Worm (Caenorhabditis elegans) whole organism, L4 larva: ENCODE measurements around the gene sde-2.

Source experiments
- D1046.2 ChIP-seq: fragments of 200-800 bp; sonication (Bioruptor generic); IDR thresholded peaks from 2 replicates; pipeline ENCODE4 v1.3.6; 2022; ENCODE audit warnings: missing genetic modification characterization, missing compliant biosample characterization
- F44E2.7 ChIP-seq: fragments of 200-800 bp; sonication (Bioruptor generic); IDR thresholded peaks from 2 replicates; pipeline ENCODE4 v2.1.2; 2022; ENCODE audit warnings: missing genetic modification characterization, missing compliant biosample characterization
- F49E8.2 ChIP-seq: sonication (generic microtip); optimal IDR thresholded peaks from 2 replicates; lab custom pipeline; 2016; ENCODE audit warnings: missing compliant biosample characterization, mild to moderate bottlenecking, missing genetic modification characterization, borderline replicate concordance
- Y105C5A.15 ChIP-seq: fragments of 200-800 bp; sonication (Bioruptor generic); IDR thresholded peaks from 2 replicates; pipeline ENCODE4 v1.3.6; 2022; ENCODE audit warnings: missing genetic modification characterization, missing compliant biosample characterization
- Y48G9A.11 ChIP-seq: fragments of 200-800 bp; sonication (Bioruptor generic); IDR thresholded peaks from 2 replicates; pipeline ENCODE4 v1.3.6; 2022; ENCODE audit warnings: missing genetic modification reagents, missing genetic modification characterization, missing compliant biosample characterization
- aha-1 ChIP-seq: fragments of 150-350 bp; peaks from one replicate; lab custom pipeline; 2014; ENCODE audit warnings: missing biosample characterization, missing genetic modification characterization
- ama-1 ChIP-seq: fragments of 150-350 bp; optimal IDR thresholded peaks from 2 replicates; lab custom pipeline; 2014; ENCODE audit warnings: inconsistent platforms, mixed read lengths
- ceh-44 ChIP-seq: fragments of 200-800 bp; sonication (Bioruptor generic); IDR thresholded peaks from 2 replicates; pipeline ENCODE4 v1.3.6; 2022; ENCODE audit warnings: missing genetic modification reagents, missing genetic modification characterization, missing compliant biosample characterization
- ceh-62 ChIP-seq: sonication (generic microtip); optimal IDR thresholded peaks from 2 replicates; lab custom pipeline; 2017; ENCODE audit warnings: missing biosample characterization, missing genetic modification characterization
- cey-2 ChIP-seq: sonication (generic microtip); optimal IDR thresholded peaks from 3 replicates; lab custom pipeline; 2017; ENCODE audit warnings: missing genetic modification characterization, mild to moderate bottlenecking, missing compliant biosample characterization, antibody characterized with exemption, borderline replicate concordance; ENCODE audit not compliant: insufficient read depth
- ctbp-1 ChIP-seq: fragments of 200-800 bp; sonication (Bioruptor generic); IDR thresholded peaks from 2 replicates; pipeline ENCODE4 v1.3.6; 2022; ENCODE audit warnings: missing genetic modification reagents, missing genetic modification characterization, missing compliant biosample characterization
- duxl-1 ChIP-seq: sonication (generic microtip); optimal IDR thresholded peaks from 2 replicates; lab custom pipeline; 2016; ENCODE audit warnings: mild to moderate bottlenecking, missing genetic modification characterization, moderate library complexity, missing compliant biosample characterization; ENCODE audit not compliant: poor library complexity
- hif-1 ChIP-seq, 2 experiments: sonication (generic microtip); optimal IDR thresholded peaks; 2 replicates each; lab custom pipeline; 2016 to 2017; ENCODE audit warnings: missing compliant biosample characterization in 2 of 2, missing genetic modification characterization in 2 of 2, missing genetic modification reagents in 2 of 2, missing genotype in 2 of 2, mild to moderate bottlenecking in 1 of 2
- lin-15B ChIP-seq: fragments of 150-350 bp; sonication (generic microtip); optimal IDR thresholded peaks from 3 replicates; lab custom pipeline; 2014; ENCODE audit warnings: missing biosample characterization, missing genetic modification characterization
- lin-38 ChIP-seq: fragments of 200-800 bp; sonication (Bioruptor generic); IDR thresholded peaks from 2 replicates; pipeline ENCODE4 v1.3.6; 2022; ENCODE audit warnings: missing genetic modification reagents, missing genetic modification characterization, missing compliant biosample characterization
- lir-3 ChIP-seq: sonication (generic microtip); optimal IDR thresholded peaks from 2 replicates; lab custom pipeline; 2016; ENCODE audit warnings: mild to moderate bottlenecking, missing genetic modification characterization, missing compliant biosample characterization
- madf-5 ChIP-seq, 2 experiments: fragments of 200-800 bp; sonication (Bioruptor generic); IDR thresholded peaks; 2 replicates each; pipeline ENCODE4 v1.3.6; 2022; ENCODE audit warnings: missing compliant biosample characterization in 2 of 2, missing genetic modification characterization in 2 of 2
- mdl-1 ChIP-seq, 2 experiments: fragments of 150-350 bp in 1 of 2; sonication (generic microtip) in 1 of 2; optimal IDR thresholded peaks; 2 replicates each; lab custom pipeline; 2014 to 2017; ENCODE audit warnings: missing biosample characterization in 2 of 2, missing genetic modification characterization in 2 of 2
- mep-1 ChIP-seq: fragments of 150-350 bp; sonication (generic microtip); optimal IDR thresholded peaks from 3 replicates; lab custom pipeline; 2014; ENCODE audit warnings: missing biosample characterization, missing genetic modification characterization
- mxl-2 ChIP-seq: fragments of 200-800 bp; sonication (Bioruptor generic); conservative IDR thresholded peaks from 2 replicates; pipeline ENCODE4 v1.3.6; 2022; ENCODE audit warnings: missing genetic modification reagents, missing genetic modification characterization, missing compliant biosample characterization
- nhr-25 ChIP-seq: sonication (generic microtip); optimal IDR thresholded peaks from 2 replicates; lab custom pipeline; 2017; ENCODE audit warnings: missing genetic modification characterization, mild to moderate bottlenecking, missing compliant biosample characterization, antibody characterized with exemption, moderate library complexity, borderline replicate concordance; ENCODE audit not compliant: insufficient read depth
- nhr-76 ChIP-seq: fragments of 150-350 bp; optimal IDR thresholded peaks from 2 replicates; lab custom pipeline; 2014; ENCODE audit warnings: missing biosample characterization, missing genetic modification characterization
- pha-4 ChIP-seq, 2 experiments: fragments of 150-350 bp in 1 of 2; fragments of 200-800 bp in 1 of 2; sonication (Bioruptor generic) in 1 of 2; IDR thresholded peaks in 1 of 2; optimal IDR thresholded peaks in 1 of 2; 2 replicates each; pipeline versions ENCODE4 v1.3.6 to Lab custom; 2014 to 2022; ENCODE audit warnings: missing genetic modification characterization in 2 of 2, missing genetic modification reagents in 2 of 2, missing biosample characterization in 1 of 2, missing compliant biosample characterization in 1 of 2
- pqm-1 ChIP-seq: sonication (generic microtip); optimal IDR thresholded peaks from 2 replicates; lab custom pipeline; 2017; ENCODE audit warnings: missing biosample characterization, missing genetic modification characterization
- set-16 ChIP-seq: fragments of 200-800 bp; sonication (Bioruptor generic); IDR thresholded peaks from 2 replicates; pipeline ENCODE4 v1.3.6; 2022; ENCODE audit warnings: missing genetic modification reagents, missing genetic modification characterization, missing compliant biosample characterization
- skn-1 ChIP-seq: fragments of 150-350 bp; optimal IDR thresholded peaks from 2 replicates; lab custom pipeline; 2014; ENCODE audit warnings: missing biosample characterization, missing genetic modification characterization
- snpc-1.2 ChIP-seq: fragments of 200-800 bp; sonication (Bioruptor generic); IDR thresholded peaks from 2 replicates; pipeline ENCODE4 v1.3.6; 2022; ENCODE audit warnings: missing genetic modification reagents, missing genetic modification characterization, missing compliant biosample characterization
- tra-1 ChIP-seq: fragments of 200-800 bp; sonication (Bioruptor generic); IDR thresholded peaks from 2 replicates; pipeline ENCODE4 v1.3.6; 2022; ENCODE audit warnings: missing genetic modification reagents, missing genetic modification characterization, missing compliant biosample characterization
- unc-130 ChIP-seq: sonication (generic microtip); optimal IDR thresholded peaks from 2 replicates; lab custom pipeline; 2016; ENCODE audit warnings: missing genetic modification reagents, missing genetic modification characterization, missing compliant biosample characterization
- unc-39 ChIP-seq: sonication (generic microtip); optimal IDR thresholded peaks from 2 replicates; lab custom pipeline; 2017; ENCODE audit warnings: missing biosample characterization, missing genetic modification characterization
- unc-62 ChIP-seq, 3 experiments: fragments of 150-350 bp in 1 of 3; sonication (generic microtip); optimal IDR thresholded peaks in 2 of 3; peaks in 1 of 3; 1 replicate in 1 of 3; 2 replicates in 2 of 3; lab custom pipeline; 2014 to 2017; ENCODE audit warnings: missing biosample characterization in 3 of 3, missing genetic modification characterization in 3 of 3, missing genetic modification reagents in 3 of 3, missing genotype in 1 of 3
- vab-7 ChIP-seq: fragments of 200-800 bp; sonication (Bioruptor generic); IDR thresholded peaks from 2 replicates; pipeline ENCODE4 v1.3.6; 2022; ENCODE audit warnings: missing genetic modification reagents, missing genetic modification characterization, missing compliant biosample characterization
- zip-2 ChIP-seq: fragments of 150-350 bp; optimal IDR thresholded peaks from 2 replicates; lab custom pipeline; 2014; ENCODE audit warnings: missing biosample characterization, missing genetic modification characterization
- ztf-11 ChIP-seq: fragments of 150-350 bp; optimal IDR thresholded peaks from 2 replicates; lab custom pipeline; 2014; ENCODE audit warnings: missing biosample characterization, missing genetic modification characterization

sde-2 gene

DNA sequence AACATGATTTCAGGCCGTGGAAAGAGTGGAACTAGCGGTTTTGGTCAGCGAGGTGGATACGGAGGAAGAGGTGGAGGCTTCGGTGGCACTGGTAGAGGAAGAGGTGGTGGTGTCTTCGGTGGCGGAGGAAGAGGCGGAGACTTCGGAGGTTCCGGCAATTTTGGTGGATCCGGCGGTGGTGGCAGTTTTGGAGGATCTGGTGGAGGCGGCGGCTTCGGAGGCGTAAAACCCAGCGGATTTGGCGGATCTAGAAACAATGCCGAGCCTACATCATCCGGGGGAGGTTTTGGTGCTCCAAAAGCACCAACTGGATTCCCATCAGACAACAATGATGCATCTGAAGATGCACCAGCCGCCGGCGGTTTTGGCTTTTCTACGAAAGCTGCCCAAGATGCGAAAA lies 41.0 kb downstream of the sde-2 start:
- TF ChIP-seq ceh-44 (GFP tag; lab: Robert Waterston, UW) (no peak), mdl-1 (tag; optimal IDR thresholded peaks at IDR 0.05; lab: Kevin White, UChicago) (no peak), F44E2.7 (GFP tag; lab: Robert Waterston, UW) (0 out of 2 replicates have a peak, but pooled peaks have one; percentile 36), set-16 (peak; percentile 93), D1046.2 (GFP tag; lab: Robert Waterston, UW) (peak; percentile 33; the same call in 1 of the 2 replicates)

DNA sequence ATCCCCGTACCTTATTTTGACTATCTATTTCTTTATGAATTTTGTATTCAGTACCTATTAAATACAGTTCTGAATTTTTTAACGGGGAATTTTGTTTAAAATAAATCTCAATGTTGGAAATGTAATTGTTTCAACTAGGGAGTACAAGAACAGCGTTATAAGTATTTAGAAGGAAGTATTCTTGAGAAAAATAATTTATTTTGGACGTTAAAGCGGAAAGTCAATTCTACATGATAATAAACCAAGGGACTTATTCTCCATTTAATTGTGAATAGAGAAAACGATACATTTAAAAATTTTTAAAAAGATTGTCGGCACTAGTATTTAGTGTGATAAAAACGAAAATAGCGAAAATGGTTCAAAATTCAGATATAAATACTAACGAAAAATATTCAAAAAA lies 41.8 kb downstream of the sde-2 start:
- TF ChIP-seq ztf-11, result no peak
- TF ChIP-seq Y105C5A.15 (GFP tag; lab: Robert Waterston, UW), result 0 out of 2 replicates have a peak, but pooled peaks have one; percentile 30
- no peak for TF ChIP-seq skn-1 (tag; lab: Kevin White, UChicago)
- peak; percentile 66 for TF ChIP-seq F49E8.2 (tag; lab: Kevin White, UChicago)
- TF ChIP-seq D1046.2 (GFP tag; lab: Robert Waterston, UW), result no peak
- TF ChIP-seq mep-1, result peak; percentile 29
- TF ChIP-seq ceh-62 (tag; lab: Kevin White, UChicago), result no peak
- TF ChIP-seq ctbp-1 (GFP tag; lab: Robert Waterston, UW), result no peak
- TF ChIP-seq tra-1 (GFP tag; lab: Robert Waterston, UW), result no peak
- TF ChIP-seq ama-1, result no peak
- TF ChIP-seq mxl-2 (GFP tag; lab: Robert Waterston, UW), result no peak
- peak; percentile 51; the same call in 1 of the 2 replicates for TF ChIP-seq pha-4 (GFP tag; IDR thresholded peaks at IDR 0.05; lab: Robert Waterston, UW)
- no peak for TF ChIP-seq pha-4 (tag; optimal IDR thresholded peaks at IDR 0.05; lab: Kevin White, UChicago)
- TF ChIP-seq snpc-1.2, result 0 out of 2 replicates have a peak, but pooled peaks have one; percentile 34
- no peak for TF ChIP-seq lir-3 (tag; lab: Kevin White, UChicago)
- peak; percentile 63 for TF ChIP-seq lin-38 (GFP tag; lab: Robert Waterston, UW)
- peak; percentile 80 for TF ChIP-seq aha-1 (tag; lab: Kevin White, UChicago)
- TF ChIP-seq unc-39 (tag; lab: Kevin White, UChicago), result no peak
- no peak for TF ChIP-seq Y48G9A.11 (GFP tag; lab: Robert Waterston, UW)
- TF ChIP-seq unc-130 (GFP tag; lab: Kevin White, UChicago), result peak; percentile 26

DNA sequence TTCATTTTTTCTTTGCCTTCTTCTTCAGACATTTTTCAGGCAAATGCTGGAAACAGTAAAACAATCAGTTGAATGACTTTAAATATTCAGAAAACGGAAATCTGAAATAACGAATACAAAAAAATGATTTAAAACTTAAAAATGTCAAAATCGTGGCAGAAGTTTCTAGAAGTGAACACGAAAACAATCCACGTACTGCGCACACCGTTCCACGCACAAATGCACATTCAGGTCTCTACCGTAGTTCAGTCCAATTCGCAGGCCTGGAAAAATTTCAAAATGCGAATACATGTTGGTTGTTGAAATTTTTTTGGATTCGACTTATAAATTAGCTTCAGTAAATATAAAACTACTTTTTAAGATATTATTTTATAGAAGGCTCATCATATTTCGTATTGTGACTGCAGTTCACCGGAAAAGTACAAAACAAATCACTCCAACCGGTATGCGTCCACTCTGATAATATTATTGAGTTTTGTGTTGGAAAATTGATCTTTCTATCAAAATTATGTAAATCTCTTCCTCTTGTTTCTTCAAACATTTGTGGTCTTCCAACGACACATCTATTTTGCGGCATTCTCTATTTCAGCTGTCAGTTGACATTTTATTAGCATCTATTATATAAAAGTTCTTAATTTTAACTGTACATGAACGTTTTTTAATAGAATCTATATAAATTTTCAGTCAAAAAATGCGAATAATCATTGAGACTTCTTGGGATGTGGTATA lies 44.7 kb downstream of the sde-2 start, which contains the start of the genes mip-2 and F58G11.4:
Gene mip-2 (minus strand): TSS at position 48 of the 729 bp plus-strand sequence.
Gene F58G11.4 (plus strand): TSS at position 679 of the 729 bp plus-strand sequence.
- TF ChIP-seq pqm-1 (tag; lab: Kevin White, UChicago) (no peak), lin-38 (GFP tag; lab: Robert Waterston, UW) (no peak), madf-5 (GFP tag; IDR thresholded peaks at IDR 0.05; lab: Robert Waterston, UW) (no peak), hif-1 (tag; optimal IDR thresholded peaks at IDR 0.05; lab: Kevin White, UChicago) (no peak), cey-2 (tag; lab: Kevin White, UChicago) (no peak), nhr-76 (no peak), duxl-1 (tag; lab: Kevin White, UChicago) (no peak), unc-62 (GFP tag; optimal IDR thresholded peaks at IDR 0.05 in 1 of 2; lab: Kevin White, UChicago) (peak in 1 of 2 experiments; percentile 49), unc-62 (tag; optimal IDR thresholded peaks at IDR 0.05; lab: Kevin White, UChicago) (no peak), nhr-25 (tag; lab: Kevin White, UChicago) (no peak), zip-2 (tag; lab: Kevin White, UChicago) (no peak), aha-1 (tag; lab: Kevin White, UChicago) (peak; percentile 62), Y48G9A.11 (GFP tag; lab: Robert Waterston, UW) (peak; percentile 59), lin-15B (tag; lab: Kevin White, UChicago) (no peak), vab-7 (no peak)
